Worm (Caenorhabditis elegans): Measurements from ENCODE around the gene F58E6.4.
A peak's percentile ranks its signal among the peaks of the same experiment; 100 is the strongest.

The F58E6.4 gene

ce11 chrV:9768828-9769778, 18.9 kb upstream of the F58E6.4 start, which contains the start of gene unc-42 (continued):
- TF ChIP-seq nhr-71 (tag; optimal IDR thresholded peaks at IDR 0.05) (peak; percentile 30), unc-30 (tag; optimal IDR thresholded peaks at IDR 0.05) (no peak), unc-86 (tag; optimal IDR thresholded peaks at IDR 0.05) (no peak), skn-1 (tag; optimal IDR thresholded peaks at IDR 0.05) (no peak), fos-1 (tag; optimal IDR thresholded peaks at IDR 0.05) (no peak), ztf-11 (tag; optimal IDR thresholded peaks at IDR 0.05) (no peak)

ce11 chrV:9767941-9768340, 17.7 kb upstream of the F58E6.4 start:
- TF ChIP-seq lin-14 (GFP tag; optimal IDR thresholded peaks at IDR 0.05): peak; percentile 22
- peak; percentile 97 for TF ChIP-seq ces-1 (GFP tag; optimal IDR thresholded peaks at IDR 0.05)
- no peak for TF ChIP-seq tbx-2 (tag; optimal IDR thresholded peaks at IDR 0.05)
- TF ChIP-seq efl-1 (optimal IDR thresholded peaks at IDR 0.05): no peak
- TF ChIP-seq efl-1 (GFP tag; optimal IDR thresholded peaks at IDR 0.05 in 1 of 2): peak in 1 of 2 experiments; percentile 58
- TF ChIP-seq xbp-1 (tag; optimal IDR thresholded peaks at IDR 0.05): no peak
- peak; percentile 34 for TF ChIP-seq fkh-10 (GFP tag; optimal IDR thresholded peaks at IDR 0.05)
- TF ChIP-seq ama-1 (optimal IDR thresholded peaks at IDR 0.05): no peak

DNA sequence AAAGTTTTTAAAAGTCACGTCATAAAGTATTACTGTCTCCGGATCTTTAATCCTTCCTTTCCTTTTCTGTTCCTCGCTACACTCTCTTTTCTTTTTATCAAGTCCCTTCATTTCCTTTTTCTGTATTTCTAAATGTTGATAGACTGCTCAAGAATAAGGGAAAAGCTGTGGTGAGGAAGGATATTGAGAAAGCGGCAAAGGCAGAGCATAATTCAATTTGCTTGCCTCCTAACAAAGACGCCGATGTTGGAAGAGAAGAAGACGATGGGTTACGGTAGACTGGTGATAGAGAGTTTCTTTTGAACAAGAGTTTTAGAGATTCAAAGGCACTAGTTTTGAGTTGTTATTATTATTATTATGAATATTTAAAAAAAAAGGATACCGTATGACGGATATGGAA, 15.4 kb upstream of the F58E6.4 start:
- TF ChIP-seq tbx-2 (tag; optimal IDR thresholded peaks at IDR 0.05) (peak; percentile 17), nhr-12 (tag; optimal IDR thresholded peaks at IDR 0.05) (no peak), ces-1 (GFP tag; optimal IDR thresholded peaks at IDR 0.05) (peak; percentile 100), nhr-71 (tag; optimal IDR thresholded peaks at IDR 0.05) (peak; percentile 42), sptf-1 (tag; optimal IDR thresholded peaks at IDR 0.05) (no peak), efl-3 (GFP tag; optimal IDR thresholded peaks at IDR 0.05) (no peak), efl-1 (optimal IDR thresholded peaks at IDR 0.05) (peak in 1 of 2 experiments; percentile 8), efl-1 (GFP tag; optimal IDR thresholded peaks at IDR 0.05 in 1 of 2) (no peak), swsn-7 (tag; optimal IDR thresholded peaks at IDR 0.05) (peak; percentile 15), lsy-2 (tag; optimal IDR thresholded peaks at IDR 0.05) (peak; percentile 48 to 85), lin-14 (GFP tag; optimal IDR thresholded peaks at IDR 0.05) (peak; percentile 88), lin-35 (GFP tag; optimal IDR thresholded peaks at IDR 0.05) (no peak), nhr-47 (tag; optimal IDR thresholded peaks at IDR 0.05) (peak; percentile 30), fkh-10 (GFP tag; optimal IDR thresholded peaks at IDR 0.05) (peak; percentile 98)

DNA sequence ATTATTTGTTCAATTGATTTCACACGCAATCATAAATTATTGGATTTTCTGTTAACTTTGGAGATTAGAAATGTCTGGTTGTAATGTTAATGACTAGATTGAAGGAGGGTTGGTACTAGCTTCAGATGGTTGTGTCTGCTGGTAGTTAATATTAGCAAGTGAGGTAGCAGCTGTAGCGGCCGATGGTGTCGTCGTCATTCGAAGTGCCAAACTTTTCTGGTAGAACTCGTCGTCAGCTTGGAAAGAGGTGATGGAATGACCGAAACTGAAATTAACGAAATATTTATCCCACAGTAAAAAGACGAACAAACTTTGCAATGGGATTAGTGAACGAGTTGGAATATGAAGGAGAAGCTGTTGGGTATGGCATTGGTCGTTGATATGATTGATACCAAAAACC, 14.3 kb upstream of the F58E6.4 start:
- TF ChIP-seq efl-1 (optimal IDR thresholded peaks at IDR 0.05) (no peak), efl-1 (GFP tag; optimal IDR thresholded peaks at IDR 0.05 in 1 of 2) (peak in 1 of 2 experiments; percentile 30), elt-2 (tag; optimal IDR thresholded peaks at IDR 0.05) (no peak), sptf-1 (tag; optimal IDR thresholded peaks at IDR 0.05) (no peak), dpl-1 (GFP tag; optimal IDR thresholded peaks at IDR 0.05) (no peak)

DNA sequence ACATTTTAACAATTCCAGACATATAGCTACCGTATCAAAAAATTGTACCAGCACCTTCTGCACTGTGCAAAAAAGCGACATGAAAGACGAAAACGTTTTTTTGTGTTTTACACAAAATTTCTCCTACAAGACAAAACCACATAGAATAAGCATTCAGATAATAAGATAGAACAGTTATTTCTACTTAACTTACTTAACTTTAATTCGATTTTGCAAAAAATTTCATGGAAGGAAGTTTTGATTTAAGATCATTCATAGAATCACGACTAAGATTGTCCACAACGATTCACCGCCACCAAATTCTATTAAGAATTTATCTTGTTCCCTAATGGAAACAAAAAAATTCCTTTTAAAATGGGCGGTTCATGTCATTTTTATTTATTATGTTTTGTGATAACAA, 13.6 kb upstream of the F58E6.4 start:
- TF ChIP-seq xbp-1 (tag; optimal IDR thresholded peaks at IDR 0.05): no peak
- no peak for TF ChIP-seq ces-1 (GFP tag; optimal IDR thresholded peaks at IDR 0.05)
- no peak for TF ChIP-seq egl-27 (tag; optimal IDR thresholded peaks at IDR 0.05)
- TF ChIP-seq tlp-1 (tag; optimal IDR thresholded peaks at IDR 0.05): no peak
- TF ChIP-seq ets-5 (GFP tag; IDR thresholded peaks at IDR 0.05): no peak
- TF ChIP-seq snpc-4 (tag; optimal IDR thresholded peaks at IDR 0.05): no peak
- no peak for TF ChIP-seq nhr-237 (tag; optimal IDR thresholded peaks at IDR 0.05)
- TF ChIP-seq fos-1 (tag; optimal IDR thresholded peaks at IDR 0.05): no peak
- TF ChIP-seq hlh-4 (tag; optimal IDR thresholded peaks at IDR 0.05): no peak
- TF ChIP-seq aly-2 (tag; optimal IDR thresholded peaks at IDR 0.05): no peak

ce11 chrV:9758437-9758836, 8.2 kb upstream of the F58E6.4 start:
- peak; percentile 62 for TF ChIP-seq lin-14 (GFP tag; optimal IDR thresholded peaks at IDR 0.05)
- TF ChIP-seq blmp-1 (tag; optimal IDR thresholded peaks at IDR 0.05): peak; percentile 96
- no peak for TF ChIP-seq jun-1 (tag; optimal IDR thresholded peaks at IDR 0.05)

Data from whole organism, L1 larva.